Fruit fly (Drosophila melanogaster) whole organism: ENCODE results near the gene CG15820.

Experiments used
- CG8478 ChIP-seq: fragments of >200 bp; optimal IDR thresholded peaks from 2 replicates; lab custom pipeline; 2018; ENCODE audit warnings: inconsistent platforms
- Dll ChIP-seq: fragments of >200 bp; optimal IDR thresholded peaks from 2 replicates; lab custom pipeline; 2017
- EcR ChIP-seq, 2 experiments: fragments of >200 bp; optimal IDR thresholded peaks; 2 replicates each; lab custom pipeline; 2017; ENCODE audit warnings: missing biosample characterization in 2 of 2, missing genetic modification characterization in 2 of 2, missing genetic modification reagents in 2 of 2
- pan ChIP-seq: fragments of >200 bp; optimal IDR thresholded peaks from 2 replicates; lab custom pipeline; 2017
- psq ChIP-seq: fragments of >200 bp; optimal IDR thresholded peaks from 2 replicates; lab custom pipeline; 2017
- usp ChIP-seq: fragments of >200 bp; optimal IDR thresholded peaks from 2 replicates; lab custom pipeline; 2017; ENCODE audit warnings: missing biosample characterization, missing genetic modification characterization, mixed read lengths

DNA sequence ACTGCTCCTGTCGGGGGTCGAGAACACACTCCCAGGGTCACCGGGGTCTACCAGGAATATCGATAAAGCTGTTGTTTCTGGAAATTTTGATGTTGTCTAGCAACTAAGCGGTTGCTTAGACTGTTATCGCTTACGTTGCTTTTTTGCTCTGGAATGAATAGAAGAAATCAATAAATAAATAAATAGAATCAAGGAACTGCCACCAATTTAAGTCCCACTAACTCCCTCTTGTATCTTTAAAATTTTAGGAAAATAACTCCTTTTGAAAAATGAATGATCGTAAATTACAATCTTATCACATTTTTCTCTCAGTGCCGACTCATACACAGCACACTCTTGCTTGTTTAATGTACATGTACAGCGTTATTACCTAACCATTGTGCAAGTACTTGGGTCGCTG is 38.3 kb upstream of the CG15820 start, which contains the start of gene CG15878:
- TF ChIP-seq pan (lab: Kevin White, UChicago) (no peak), usp (GFP tag; lab: Kevin White, UChicago) (no peak), EcR (GFP tag; optimal IDR thresholded peaks at IDR 0.05; lab: Kevin White, UChicago) (no peak), CG8478 (lab: Kevin White, UChicago) (no peak), psq (no peak), Dll (no peak)
